Fruit fly (Drosophila melanogaster) whole organism, prepupa: ENCODE results near the gene CG34107.

ENCODE experiments used
- CG10631 ChIP-seq: fragments of 200-800 bp; sonication (Bioruptor generic); optimal IDR thresholded peaks from 2 replicates; lab custom pipeline; 2016; ENCODE audit warnings: missing biosample characterization, missing genetic modification characterization
- CG11294 ChIP-seq: fragments of 200-800 bp; sonication (Bioruptor generic); IDR thresholded peaks from 2 replicates; pipeline ENCODE4 v1.3.6; 2022; ENCODE audit warnings: missing biosample characterization, missing genetic modification characterization
- CG11762 ChIP-seq: fragments of 200-800 bp; sonication (Bioruptor generic); optimal IDR thresholded peaks from 3 replicates; lab custom pipeline; 2016; ENCODE audit warnings: missing biosample characterization, missing genetic modification characterization; ENCODE audit not compliant: insufficient read depth
- CG11902 ChIP-seq: fragments of 200-800 bp; sonication (Bioruptor generic); optimal IDR thresholded peaks from 3 replicates; lab custom pipeline; 2016; ENCODE audit warnings: missing biosample characterization, missing genetic modification characterization
- CG15336 ChIP-seq: fragments of 200-800 bp; sonication (Bioruptor generic); IDR thresholded peaks from 2 replicates; pipeline ENCODE4 v1.3.6; 2022; ENCODE audit warnings: missing biosample characterization, missing genetic modification characterization
- CG1621 ChIP-seq: fragments of 200-800 bp; sonication (Bioruptor generic); optimal IDR thresholded peaks from 3 replicates; lab custom pipeline; 2018; ENCODE audit warnings: missing biosample characterization, mild to moderate bottlenecking, missing genetic modification characterization
- CG32006 ChIP-seq: fragments of 200-800 bp; sonication (Bioruptor generic); optimal IDR thresholded peaks from 3 replicates; lab custom pipeline; 2017; ENCODE audit warnings: missing biosample characterization, mild to moderate bottlenecking, missing genetic modification characterization
- CG34406 ChIP-seq: fragments of 200-800 bp; sonication (Bioruptor generic); optimal IDR thresholded peaks from 3 replicates; lab custom pipeline; 2016; ENCODE audit warnings: missing biosample characterization, missing genetic modification characterization
- CG3919 ChIP-seq: fragments of 200-800 bp; sonication (Bioruptor generic); optimal IDR thresholded peaks from 3 replicates; lab custom pipeline; 2016; ENCODE audit warnings: missing biosample characterization, missing genetic modification characterization
- CG4318 ChIP-seq: fragments of 200-800 bp; sonication (Bioruptor generic); optimal IDR thresholded peaks from 3 replicates; lab custom pipeline; 2017; ENCODE audit warnings: missing biosample characterization, mild to moderate bottlenecking, missing genetic modification characterization
- CG6163 ChIP-seq: fragments of 200-800 bp; sonication (Bioruptor generic); IDR thresholded peaks from 3 replicates; pipeline ENCODE4 v1.3.6; 2022; ENCODE audit warnings: missing biosample characterization, missing genetic modification characterization
- CG6276 ChIP-seq: fragments of 200-800 bp; sonication (Bioruptor generic); optimal IDR thresholded peaks from 2 replicates; lab custom pipeline; 2017; ENCODE audit warnings: missing biosample characterization, mild to moderate bottlenecking, missing genetic modification characterization
- CG7368 ChIP-seq: fragments of 200-800 bp; sonication (Bioruptor generic); optimal IDR thresholded peaks from 3 replicates; lab custom pipeline; 2016; ENCODE audit warnings: missing biosample characterization, missing genetic modification characterization
- CG8119 ChIP-seq: fragments of 200-800 bp; sonication (Bioruptor generic); IDR thresholded peaks from 3 replicates; pipeline ENCODE4 v1.3.6; 2022; ENCODE audit warnings: missing biosample characterization, missing genetic modification characterization
- CG8632 ChIP-seq: fragments of 200-800 bp; sonication (Bioruptor generic); optimal IDR thresholded peaks from 3 replicates; lab custom pipeline; 2016; ENCODE audit warnings: missing biosample characterization, missing genetic modification characterization
- Eip75B ChIP-seq: fragments of 200-800 bp; sonication (Bioruptor generic); optimal IDR thresholded peaks from 3 replicates; lab custom pipeline; 2016; ENCODE audit warnings: missing biosample characterization, missing genetic modification characterization
- Eip78C ChIP-seq: fragments of 200-800 bp; sonication (Bioruptor generic); peaks from one replicate; lab custom pipeline; 2016; ENCODE audit warnings: missing biosample characterization, missing genetic modification characterization
- Ets96B ChIP-seq: fragments of 200-800 bp; optimal IDR thresholded peaks from 2 replicates; lab custom pipeline; 2019; ENCODE audit warnings: missing biosample characterization, mild to moderate bottlenecking, missing genetic modification characterization, moderate library complexity
- Hr38 ChIP-seq: sonication (Bioruptor generic); optimal IDR thresholded peaks from 2 replicates; lab custom pipeline; 2016; ENCODE audit warnings: missing biosample characterization, missing genetic modification characterization
- Hr4 ChIP-seq: fragments of 200-800 bp; sonication (Bioruptor generic); optimal IDR thresholded peaks from 3 replicates; lab custom pipeline; 2016; ENCODE audit warnings: missing biosample characterization, missing genetic modification characterization
- Met ChIP-seq: fragments of 200-800 bp; sonication (Bioruptor generic); optimal IDR thresholded peaks from 3 replicates; lab custom pipeline; 2016; ENCODE audit warnings: missing biosample characterization, missing genetic modification characterization
- OdsH ChIP-seq: fragments of 200-800 bp; sonication (Bioruptor generic); optimal IDR thresholded peaks from 3 replicates; lab custom pipeline; 2016; ENCODE audit warnings: missing biosample characterization, missing genetic modification characterization
- Smox ChIP-seq: fragments of 200-800 bp; sonication (Bioruptor generic); optimal IDR thresholded peaks from 3 replicates; lab custom pipeline; 2016; ENCODE audit warnings: missing biosample characterization, missing genetic modification characterization
- Sox14 ChIP-seq: fragments of 200-800 bp; sonication (Bioruptor generic); optimal IDR thresholded peaks from 3 replicates; lab custom pipeline; 2016; ENCODE audit warnings: missing biosample characterization, missing genetic modification characterization
- dac ChIP-seq: fragments of 200-800 bp; sonication (Bioruptor generic); optimal IDR thresholded peaks from 2 replicates; lab custom pipeline; 2017; ENCODE audit warnings: missing biosample characterization, mild to moderate bottlenecking, missing genetic modification characterization
- dsx ChIP-seq: fragments of 200-800 bp; optimal IDR thresholded peaks from 3 replicates; lab custom pipeline; 2019; ENCODE audit warnings: missing biosample characterization, mild to moderate bottlenecking, missing genetic modification characterization, moderate library complexity; ENCODE audit not compliant: poor library complexity, severe bottlenecking
- eg ChIP-seq: fragments of 200-800 bp; sonication (Bioruptor generic); IDR thresholded peaks from 3 replicates; pipeline ENCODE4 v1.3.6; 2022; ENCODE audit warnings: missing biosample characterization, missing genetic modification characterization
- esn ChIP-seq: fragments of 200-800 bp; sonication (Bioruptor generic); optimal IDR thresholded peaks from 2 replicates; lab custom pipeline; 2016; ENCODE audit warnings: missing biosample characterization, mild to moderate bottlenecking, missing genetic modification characterization, moderate library complexity
- fd59A ChIP-seq: fragments of 200-800 bp; sonication (Bioruptor generic); optimal IDR thresholded peaks from 2 replicates; lab custom pipeline; 2017; ENCODE audit warnings: missing biosample characterization, mild to moderate bottlenecking, missing genetic modification characterization, missing genetic modification reagents
- fkh ChIP-seq: fragments of 200-800 bp; sonication (Bioruptor generic); optimal IDR thresholded peaks from 3 replicates; lab custom pipeline; 2017; ENCODE audit warnings: missing biosample characterization, mild to moderate bottlenecking, missing genetic modification characterization, moderate library complexity
- net ChIP-seq: fragments of 200-800 bp; sonication (Bioruptor generic); optimal IDR thresholded peaks from 3 replicates; lab custom pipeline; 2016; ENCODE audit warnings: missing biosample characterization, missing genetic modification characterization
- pdm3 ChIP-seq: fragments of 200-800 bp; sonication (Bioruptor generic); optimal IDR thresholded peaks from 3 replicates; lab custom pipeline; 2016; ENCODE audit warnings: missing biosample characterization, missing genetic modification characterization
- salr ChIP-seq, 2 experiments: fragments of 200-800 bp; sonication (Bioruptor generic); optimal IDR thresholded peaks; 3 replicates each; lab custom pipeline; 2016 to 2018; ENCODE audit warnings: missing biosample characterization in 2 of 2, missing genetic modification characterization in 2 of 2, mild to moderate bottlenecking in 1 of 2
- topi ChIP-seq: fragments of 200-800 bp; sonication (Bioruptor generic); optimal IDR thresholded peaks from 3 replicates; lab custom pipeline; 2016; ENCODE audit warnings: missing biosample characterization, missing genetic modification characterization
- vri ChIP-seq: fragments of 200-800 bp; sonication (Bioruptor generic); optimal IDR thresholded peaks from 3 replicates; lab custom pipeline; 2016; ENCODE audit warnings: missing biosample characterization, mild to moderate bottlenecking, missing genetic modification characterization

CG34107 gene

dm6 chr3R:10272695-10273094 is 48.0 kb downstream of the CG34107 start:
- TF ChIP-seq CG8119 (GFP tag; lab: Robert Waterston, UW) (peak; percentile 55; the same call in 1 of the 3 replicates), esn (GFP tag; lab: Kevin White, UChicago) (no peak), Ets96B (no peak), CG11294 (GFP tag; lab: Robert Waterston, UW) (peak; percentile 35; the same call in 1 of the 2 replicates), CG10631 (peak; percentile 16), CG3919 (GFP tag; lab: Kevin White, UChicago) (peak; percentile 9), CG6163 (GFP tag; lab: Robert Waterston, UW) (peak; percentile 69), CG34406 (GFP tag; lab: Kevin White, UChicago) (no peak), OdsH (GFP tag; lab: Kevin White, UChicago) (peak; percentile 44), dsx (GFP tag; lab: Kevin White, UChicago) (no peak), Eip75B (GFP tag; lab: Kevin White, UChicago) (no peak), CG6276 (GFP tag; lab: Kevin White, UChicago) (peak; percentile 43), Met (GFP tag; lab: Kevin White, UChicago) (no peak), CG1621 (no peak), Hr4 (GFP tag; lab: Kevin White, UChicago) (peak; percentile 45), salr (GFP tag; optimal IDR thresholded peaks at IDR 0.05; lab: Kevin White, UChicago) (peak in 1 of 2 experiments; percentile 30), Eip78C (GFP tag; lab: Kevin White, UChicago) (peak; percentile 51), CG11762 (GFP tag; lab: Kevin White, UChicago) (peak; percentile 11), CG15336 (GFP tag; lab: Robert Waterston, UW) (peak; percentile 67), Hr38 (GFP tag; lab: Kevin White, UChicago) (no peak), CG11902 (GFP tag; lab: Kevin White, UChicago) (no peak), fd59A (GFP tag; lab: Kevin White, UChicago) (no peak), dac (GFP tag; lab: Kevin White, UChicago) (no peak), Smox (GFP tag; lab: Kevin White, UChicago) (no peak), CG8632 (no peak), net (GFP tag; lab: Kevin White, UChicago) (peak; percentile 57), eg (GFP tag; lab: Robert Waterston, UW) (peak; percentile 80), Sox14 (GFP tag; lab: Kevin White, UChicago) (no peak), CG4318 (GFP tag; lab: Kevin White, UChicago) (no peak), CG32006 (peak; percentile 60), pdm3 (peak; percentile 36)

dm6 chr3R:10274306-10274705 is 49.6 kb downstream of the CG34107 start:
- TF ChIP-seq CG7368 (GFP tag; lab: Kevin White, UChicago), result no peak

dm6 chr3R:10274829-10275228 is 50.1 kb downstream of the CG34107 start:
- no peak for TF ChIP-seq topi (GFP tag; lab: Kevin White, UChicago)
- no peak for TF ChIP-seq Met (GFP tag; lab: Kevin White, UChicago)
- TF ChIP-seq Ets96B, result no peak
- no peak for TF ChIP-seq vri
- TF ChIP-seq fkh (GFP tag; lab: Kevin White, UChicago), result no peak
- TF ChIP-seq CG32006, result peak; percentile 8
- no peak for TF ChIP-seq CG11762 (GFP tag; lab: Kevin White, UChicago)
